Fruit fly (Drosophila melanogaster): ENCODE data around the gene Amt.

Amt gene

dm6 chr3R:15277926-15278869, 29.3 kb upstream of the Amt start, which contains the start of the genes MRG15 and Tm1 (continued):
- peak; percentile 43; the same call in 1 of the 3 replicates for TF ChIP-seq mld (GFP tag; IDR thresholded peaks at IDR 0.05; ENCODE audit: partially characterized antibody)
- TF ChIP-seq CG6791 (GFP tag; IDR thresholded peaks at IDR 0.05; ENCODE audit: partially characterized antibody) = peak; percentile 61
- TF ChIP-seq Rx (GFP tag; IDR thresholded peaks at IDR 0.05) = no peak
- no peak for TF ChIP-seq CG11247 (GFP tag; IDR thresholded peaks at IDR 0.05)
- peak; percentile 48; the same call in 2 of the 3 replicates for TF ChIP-seq CG7963 (GFP tag; IDR thresholded peaks at IDR 0.05; ENCODE audit: partially characterized antibody)
- no peak for TF ChIP-seq ara (GFP tag; IDR thresholded peaks at IDR 0.05)
- peak; percentile 49 for TF ChIP-seq MESR4 (GFP tag; optimal IDR thresholded peaks at IDR 0.05)
- TF ChIP-seq CG34224 (GFP tag; IDR thresholded peaks at IDR 0.05; ENCODE audit: partially characterized antibody) = peak; percentile 54
- peak; percentile 72; the same call in 2 of the 3 replicates for TF ChIP-seq Opbp (GFP tag; IDR thresholded peaks at IDR 0.05; ENCODE audit: partially characterized antibody)
- peak; percentile 67 for TF ChIP-seq CG2116 (GFP tag; optimal IDR thresholded peaks at IDR 0.05)
- TF ChIP-seq fu2 (GFP tag; optimal IDR thresholded peaks at IDR 0.05) = no peak
- peak; percentile 50 for TF ChIP-seq YL-1 (GFP tag; optimal IDR thresholded peaks at IDR 0.05)
- no peak for TF ChIP-seq CG8290 (GFP tag; optimal IDR thresholded peaks at IDR 0.05)
- TF ChIP-seq CG8290 (tag; optimal IDR thresholded peaks at IDR 0.05) = peak in 1 of 2 experiments; percentile 30
- TF ChIP-seq exex (tag; optimal IDR thresholded peaks at IDR 0.05) = peak; percentile 45
- TF ChIP-seq Scr (GFP tag; IDR thresholded peaks at IDR 0.05; ENCODE audit: partially characterized antibody) = peak; percentile 73
- TF ChIP-seq CG3847 (GFP tag; IDR thresholded peaks at IDR 0.05) = peak; percentile 31; the same call in 1 of the 2 replicates
- TF ChIP-seq zen (tag; optimal IDR thresholded peaks at IDR 0.05) = peak; percentile 77
- TF ChIP-seq kni (GFP tag; optimal IDR thresholded peaks at IDR 0.05) = no peak
- TF ChIP-seq CG14050 (GFP tag; IDR thresholded peaks at IDR 0.05) = no peak
- peak; percentile 72 for TF ChIP-seq CG13287 (GFP tag; IDR thresholded peaks at IDR 0.05; ENCODE audit: partially characterized antibody)
- TF ChIP-seq CG12659 (GFP tag; optimal IDR thresholded peaks at IDR 0.05) = peak; percentile 17
- peak; percentile 67 for TF ChIP-seq nerfin-2 (GFP tag; IDR thresholded peaks at IDR 0.05; ENCODE audit: partially characterized antibody)
- TF ChIP-seq CG7928 (GFP tag; optimal IDR thresholded peaks at IDR 0.05) = no peak
- peak; percentile 71 for TF ChIP-seq Dll (GFP tag; IDR thresholded peaks at IDR 0.05; ENCODE audit: partially characterized antibody)
- TF ChIP-seq ci (GFP tag; IDR thresholded peaks at IDR 0.05) = 0 out of 3 replicates have a peak, but pooled peaks have one; percentile 36
- peak; percentile 63; the same call in 1 of the 3 replicates for TF ChIP-seq zen2 (GFP tag; IDR thresholded peaks at IDR 0.05; ENCODE audit: partially characterized antibody)
- TF ChIP-seq dpn (GFP tag; optimal IDR thresholded peaks at IDR 0.05) = peak; percentile 0 to 22
- no peak for TF ChIP-seq dan (GFP tag; IDR thresholded peaks at IDR 0.05)
- TF ChIP-seq jumu (GFP tag; optimal IDR thresholded peaks at IDR 0.05) = peak; percentile 27
- TF ChIP-seq crc (GFP tag; optimal IDR thresholded peaks at IDR 0.05) = no peak
- no peak for TF ChIP-seq Doc2 (GFP tag; IDR thresholded peaks at IDR 0.05)
- TF ChIP-seq onecut (GFP tag; IDR thresholded peaks at IDR 0.05) = peak; percentile 84
- TF ChIP-seq trem (tag; optimal IDR thresholded peaks at IDR 0.05) = peak; percentile 35
- peak; percentile 9 for TF ChIP-seq nmo (GFP tag; optimal IDR thresholded peaks at IDR 0.05)
- peak; percentile 45 for TF ChIP-seq phol (tag; optimal IDR thresholded peaks at IDR 0.05)
- TF ChIP-seq Fer1 (GFP tag; optimal IDR thresholded peaks at IDR 0.05) = peak; percentile 2
- TF ChIP-seq Sry-δ (GFP tag; optimal IDR thresholded peaks at IDR 0.05) = peak; percentile 37
- no peak for TF ChIP-seq CG9437 (GFP tag; optimal IDR thresholded peaks at IDR 0.05)
- TF ChIP-seq amos (GFP tag; IDR thresholded peaks at IDR 0.05; ENCODE audit: partially characterized antibody) = peak; percentile 74; the same call in 1 of the 2 replicates
- no peak for TF ChIP-seq CG18764 (GFP tag; optimal IDR thresholded peaks at IDR 0.05)
- no peak for TF ChIP-seq gt (GFP tag; IDR thresholded peaks at IDR 0.05)
- TF ChIP-seq knrl (GFP tag; IDR thresholded peaks at IDR 0.05; ENCODE audit: partially characterized antibody) = peak; percentile 66; the same call in 2 of the 3 replicates
- TF ChIP-seq disco-r (GFP tag; optimal IDR thresholded peaks at IDR 0.05) = no peak
- TF ChIP-seq lilli (GFP tag; optimal IDR thresholded peaks at IDR 0.05) = peak; percentile 32
- TF ChIP-seq ato (GFP tag; IDR thresholded peaks at IDR 0.05; ENCODE audit: partially characterized antibody) = peak; percentile 56

Data from whole organism, embryonic.